Worm (Caenorhabditis elegans) whole organism, late embryonic: ENCODE data around the gene Y71H2B.8.

Experiments
- ahr-1 ChIP-seq: sonication (generic microtip); optimal IDR thresholded peaks from 2 replicates; lab custom pipeline; 2016; ENCODE audit warnings: missing genetic modification characterization, missing compliant biosample characterization
- elt-2 ChIP-seq: sonication (generic microtip); optimal IDR thresholded peaks from 2 replicates; lab custom pipeline; 2016; ENCODE audit warnings: missing genetic modification reagents, missing genetic modification characterization, missing compliant biosample characterization
- fkh-10 ChIP-seq: fragments of 150-350 bp; optimal IDR thresholded peaks from 2 replicates; lab custom pipeline; 2014; ENCODE audit warnings: missing biosample characterization, missing genetic modification reagents, missing genetic modification characterization
- hlh-6 ChIP-seq: sonication (generic microtip); optimal IDR thresholded peaks from 2 replicates; lab custom pipeline; 2016; ENCODE audit warnings: missing genotype, missing genetic modification characterization, missing compliant biosample characterization
- madf-2 ChIP-seq: sonication (generic microtip); optimal IDR thresholded peaks from 2 replicates; lab custom pipeline; 2017; ENCODE audit warnings: missing genetic modification characterization, missing compliant biosample characterization
- pha-4 ChIP-seq: fragments of 150-350 bp; optimal IDR thresholded peaks from 2 replicates; lab custom pipeline; 2018; ENCODE audit warnings: missing biosample characterization, missing genetic modification reagents, missing genetic modification characterization
- unc-3 ChIP-seq, 2 experiments: fragments of 200-800 bp in 1 of 2; sonication (Bioruptor generic) in 1 of 2; sonication (generic microtip) in 1 of 2; conservative IDR thresholded peaks in 1 of 2; optimal IDR thresholded peaks in 1 of 2; 2 replicates each; pipeline versions ENCODE4 v1.3.6 to Lab custom; 2016 to 2022; ENCODE audit warnings: missing compliant biosample characterization in 2 of 2, missing genetic modification characterization in 2 of 2, missing genetic modification reagents in 1 of 2
- unc-86 ChIP-seq: sonication (generic microtip); optimal IDR thresholded peaks from 2 replicates; lab custom pipeline; 2016; ENCODE audit warnings: missing genetic modification characterization, missing compliant biosample characterization

- TF ChIP-seq unc-86 (tag; lab: Kevin White, UChicago) (no peak), elt-2 (tag; lab: Kevin White, UChicago) (no peak), hlh-6 (no peak), madf-2 (tag; lab: Kevin White, UChicago) (no peak), fkh-10 (no peak), pha-4 (tag; lab: Kevin White, UChicago) (no peak), ahr-1 (tag; lab: Kevin White, UChicago) (no peak), unc-3 (GFP tag; conservative IDR thresholded peaks at IDR 0.05; lab: Robert Waterston, UW) (no peak), unc-3 (tag; optimal IDR thresholded peaks at IDR 0.05; lab: Kevin White, UChicago) (no peak)
Observed at ce11 chrIII:2597753-2598152, 18.7 kb downstream of the Y71H2B.8 start, which contains the start of gene mdt-19.
